Worm (Caenorhabditis elegans) whole organism, young adult: Measurements from ENCODE around the gene Y71H2B.11.

Experiments used
- F57C9.4 ChIP-seq: sonication (generic microtip); optimal IDR thresholded peaks from 2 replicates; lab custom pipeline; 2017; ENCODE audit warnings: mild to moderate bottlenecking, missing genetic modification characterization, missing compliant biosample characterization
- Y56A3A.18 ChIP-seq: fragments of 200-800 bp; sonication (Bioruptor generic); IDR thresholded peaks from 2 replicates; pipeline ENCODE4 v1.3.6; 2022; ENCODE audit warnings: missing genetic modification reagents, missing genetic modification characterization, missing compliant biosample characterization
- Y95B8A.8 ChIP-seq: fragments of 200-800 bp; sonication (Bioruptor generic); IDR thresholded peaks from 2 replicates; pipeline ENCODE4 v1.3.6; 2022; ENCODE audit warnings: missing genetic modification reagents, missing genetic modification characterization, missing compliant biosample characterization
- ama-1 ChIP-seq, 3 experiments: fragments of 150-350 bp in 1 of 3; sonication (generic microtip) in 2 of 3; optimal IDR thresholded peaks; 2 replicates each; lab custom pipeline; 2014 to 2018; ENCODE audit warnings: missing biosample characterization in 2 of 3, missing genetic modification characterization in 2 of 3, missing genetic modification reagents in 2 of 3
- egl-18 ChIP-seq: fragments of 200-800 bp; sonication (Bioruptor generic); IDR thresholded peaks from 2 replicates; pipeline ENCODE4 v1.3.6; 2022; ENCODE audit warnings: missing genetic modification reagents, missing genetic modification characterization, missing compliant biosample characterization
- ets-4 ChIP-seq: fragments of 200-800 bp; sonication (Bioruptor generic); optimal IDR thresholded peaks from 2 replicates; lab custom pipeline; 2018; ENCODE audit warnings: mild to moderate bottlenecking, missing genetic modification characterization, missing compliant biosample characterization
- lin-40 ChIP-seq: sonication (generic microtip); optimal IDR thresholded peaks from 2 replicates; lab custom pipeline; 2016; ENCODE audit warnings: missing genetic modification characterization, mild to moderate bottlenecking, missing compliant biosample characterization, missing genotype, missing genetic modification reagents
- lsl-1 ChIP-seq: fragments of 200-800 bp; sonication (Bioruptor generic); optimal IDR thresholded peaks from 2 replicates; lab custom pipeline; 2018; ENCODE audit warnings: mild to moderate bottlenecking, missing genetic modification characterization, moderate library complexity, missing compliant biosample characterization
- mel-28 ChIP-seq: sonication (generic microtip); optimal IDR thresholded peaks from 2 replicates; lab custom pipeline; 2016; ENCODE audit warnings: borderline replicate concordance, mild to moderate bottlenecking, missing genetic modification characterization, missing compliant biosample characterization
- rcor-1 ChIP-seq: fragments of 200-800 bp; sonication (Bioruptor generic); IDR thresholded peaks from 2 replicates; pipeline ENCODE4 v1.3.6; 2022; ENCODE audit warnings: missing genetic modification reagents, missing genetic modification characterization, missing compliant biosample characterization
- ztf-28 ChIP-seq: fragments of 200-800 bp; sonication (Bioruptor generic); IDR thresholded peaks from 2 replicates; pipeline ENCODE4 v1.3.6; 2022; ENCODE audit warnings: missing genetic modification reagents, missing genetic modification characterization, missing compliant biosample characterization

ce11 chrIII:2575635-2576164 lies 28.1 kb upstream of the Y71H2B.11 start, which contains the start of gene Y54F10AR.1:
- no peak for TF ChIP-seq Y95B8A.8
- TF ChIP-seq ama-1 (optimal IDR thresholded peaks at IDR 0.05; lab: Kevin White, UChicago): no peak
- TF ChIP-seq ama-1 (GFP tag; optimal IDR thresholded peaks at IDR 0.05; lab: Kevin White, UChicago): no peak
- TF ChIP-seq lsl-1 (GFP tag; lab: Kevin White, UChicago): no peak
- TF ChIP-seq Y56A3A.18 (GFP tag; lab: Robert Waterston, UW): no peak
- TF ChIP-seq F57C9.4 (tag; lab: Kevin White, UChicago): no peak
- TF ChIP-seq rcor-1 (GFP tag; lab: Robert Waterston, UW): no peak
- TF ChIP-seq ztf-28 (GFP tag; lab: Robert Waterston, UW): no peak
- no peak for TF ChIP-seq mel-28
- no peak for TF ChIP-seq ets-4 (GFP tag; lab: Kevin White, UChicago)
- TF ChIP-seq lin-40 (tag; lab: Kevin White, UChicago): no peak
- TF ChIP-seq egl-18 (GFP tag; lab: Robert Waterston, UW): no peak
